Worm (Caenorhabditis elegans): Measurements from ENCODE around the gene Y39H10B.3.

The Y39H10B.3 gene

DNA sequence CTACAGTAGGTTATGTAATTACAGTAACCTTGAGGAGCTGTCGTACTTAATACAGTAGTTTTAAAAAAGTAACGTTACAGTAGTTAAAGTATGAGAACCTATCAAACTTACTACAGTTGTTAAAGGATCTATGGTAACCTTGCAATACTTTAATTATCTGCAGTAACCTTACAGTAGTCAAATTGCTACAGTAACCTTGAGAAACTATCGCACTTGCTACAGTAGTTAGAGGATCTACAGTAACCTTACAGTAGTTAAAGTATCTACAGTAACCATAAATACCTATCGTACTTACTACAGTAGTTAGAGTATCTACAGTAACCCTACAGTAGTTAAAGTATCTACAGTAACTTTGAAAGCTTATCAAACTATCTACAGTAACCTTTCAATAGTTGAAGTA, 40.9 kb downstream of the Y39H10B.3 start:
- no peak for TF ChIP-seq scrt-1 (GFP tag; IDR thresholded peaks at IDR 0.05)
- no peak for TF ChIP-seq hmbx-1 (tag; optimal IDR thresholded peaks at IDR 0.05)
- TF ChIP-seq tbx-11 (GFP tag; IDR thresholded peaks at IDR 0.05), result no peak
- no peak for TF ChIP-seq hmg-4 (GFP tag; optimal IDR thresholded peaks at IDR 0.05)
- TF ChIP-seq ets-7 (tag; optimal IDR thresholded peaks at IDR 0.05), result no peak
- no peak for TF ChIP-seq flt-1 (GFP tag; IDR thresholded peaks at IDR 0.05)
- TF ChIP-seq aly-1 (tag; optimal IDR thresholded peaks at IDR 0.05), result no peak
- no peak for TF ChIP-seq ceh-36 (tag; optimal IDR thresholded peaks at IDR 0.05)
- TF ChIP-seq tbx-37 (GFP tag; conservative IDR thresholded peaks at IDR 0.05), result no peak
- TF ChIP-seq tra-4 (tag; optimal IDR thresholded peaks at IDR 0.05), result no peak

DNA sequence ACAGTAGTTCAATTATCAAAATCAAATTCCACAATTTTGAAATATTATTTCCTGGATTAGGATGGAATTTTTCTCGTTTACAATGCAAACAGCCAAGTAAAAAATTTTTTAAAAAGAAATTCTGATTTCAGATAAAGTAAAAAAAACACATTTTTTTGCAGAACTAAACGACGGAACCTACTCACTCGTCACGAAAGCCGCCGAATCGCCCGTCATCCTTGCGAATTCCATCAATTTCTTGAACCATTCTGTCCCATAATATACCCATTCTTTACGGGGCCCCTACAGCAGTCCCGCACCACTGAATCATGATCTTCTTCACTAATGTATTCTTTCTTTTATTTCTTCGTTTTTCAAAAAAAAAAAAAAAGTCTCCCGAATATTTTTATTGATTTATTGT, 41.6 kb downstream of the Y39H10B.3 start:
- TF ChIP-seq scrt-1 (GFP tag; IDR thresholded peaks at IDR 0.05) (no peak), sea-1 (GFP tag; conservative IDR thresholded peaks at IDR 0.05) (no peak), tra-4 (tag; optimal IDR thresholded peaks at IDR 0.05) (no peak), ama-1 (optimal IDR thresholded peaks at IDR 0.05) (no peak), ceh-36 (tag; optimal IDR thresholded peaks at IDR 0.05) (no peak), ceh-13 (GFP tag; optimal IDR thresholded peaks at IDR 0.05) (no peak), flt-1 (GFP tag; IDR thresholded peaks at IDR 0.05) (no peak), aly-1 (tag; optimal IDR thresholded peaks at IDR 0.05) (no peak), tbx-11 (GFP tag; IDR thresholded peaks at IDR 0.05) (no peak), hnd-1 (tag; optimal IDR thresholded peaks at IDR 0.05) (no peak), ets-7 (tag; optimal IDR thresholded peaks at IDR 0.05) (no peak)

DNA sequence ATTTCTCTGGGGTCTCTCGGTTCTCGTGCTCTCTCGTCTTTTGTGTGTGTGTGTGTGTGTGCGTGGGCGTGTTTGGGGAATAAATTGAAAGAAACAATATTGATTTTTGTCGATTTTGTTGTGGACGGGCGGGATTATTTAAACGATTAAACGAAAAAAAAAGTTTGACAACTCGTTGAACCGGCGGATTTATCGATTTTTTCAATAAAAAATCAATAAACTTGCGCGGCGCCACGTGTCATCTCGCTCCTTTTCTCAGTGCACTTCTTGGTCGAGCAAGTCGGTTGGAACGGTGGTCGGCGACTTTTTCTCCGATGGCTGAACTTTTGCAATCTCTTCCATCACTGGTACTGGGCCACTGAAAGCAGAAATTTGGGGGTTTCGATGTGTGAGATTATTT, 42.4 kb downstream of the Y39H10B.3 start:
- TF ChIP-seq hmg-4 (GFP tag; optimal IDR thresholded peaks at IDR 0.05) (no peak), ceh-36 (tag; optimal IDR thresholded peaks at IDR 0.05) (peak; percentile 14)

- no peak for TF ChIP-seq ama-1 (optimal IDR thresholded peaks at IDR 0.05)
- no peak for TF ChIP-seq ceh-13 (GFP tag; optimal IDR thresholded peaks at IDR 0.05)
- TF ChIP-seq tra-4 (tag; optimal IDR thresholded peaks at IDR 0.05), result no peak
- TF ChIP-seq scrt-1 (GFP tag; IDR thresholded peaks at IDR 0.05), result no peak
- no peak for TF ChIP-seq flt-1 (GFP tag; IDR thresholded peaks at IDR 0.05)
- TF ChIP-seq ets-7 (tag; optimal IDR thresholded peaks at IDR 0.05), result no peak
- TF ChIP-seq B0310.2 (tag; optimal IDR thresholded peaks at IDR 0.05), result no peak
- no peak for TF ChIP-seq F13C5.2 (tag; optimal IDR thresholded peaks at IDR 0.05)
- TF ChIP-seq tbx-37 (GFP tag; conservative IDR thresholded peaks at IDR 0.05), result no peak
- TF ChIP-seq aly-1 (tag; optimal IDR thresholded peaks at IDR 0.05), result no peak
Observed at ce11 chrV:3714750-3715149, 44.2 kb downstream of the Y39H10B.3 start.

DNA sequence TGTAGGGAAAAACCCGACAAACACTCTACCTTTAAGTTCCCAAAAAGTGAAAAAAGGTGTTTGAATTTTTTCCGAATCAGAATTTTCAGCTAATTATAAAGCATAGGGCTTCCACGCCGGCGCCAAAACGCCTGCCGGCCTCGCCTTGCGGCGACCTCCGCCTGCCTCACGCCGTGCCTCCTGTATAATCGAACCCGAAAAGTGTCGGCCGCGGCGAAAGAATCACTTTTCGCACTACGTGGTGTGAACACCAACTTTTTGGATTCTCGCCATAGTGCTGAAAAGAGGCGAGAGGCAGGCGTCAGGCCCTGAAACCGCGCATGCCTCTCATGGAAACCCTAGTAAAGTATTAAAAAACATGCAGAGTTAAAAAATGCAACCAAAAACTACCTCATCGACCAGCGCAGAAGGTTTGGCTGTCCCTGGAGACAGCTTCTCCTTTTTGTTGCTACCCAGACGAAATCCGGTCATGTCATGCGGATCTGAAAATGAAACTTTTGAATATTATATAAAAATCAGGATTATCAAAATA, 45.0 kb downstream of the Y39H10B.3 start, which contains the start of gene nrsn-1:
Gene nrsn-1 (minus strand): TSS at position 482 of the 532 bp plus-strand sequence.
- TF ChIP-seq sea-1 (GFP tag; conservative IDR thresholded peaks at IDR 0.05) (no peak), hmbx-1 (tag; optimal IDR thresholded peaks at IDR 0.05) (no peak), flt-1 (GFP tag; IDR thresholded peaks at IDR 0.05) (no peak), ceh-13 (GFP tag; optimal IDR thresholded peaks at IDR 0.05) (no peak), aly-1 (tag; optimal IDR thresholded peaks at IDR 0.05) (no peak), ceh-36 (tag; optimal IDR thresholded peaks at IDR 0.05) (no peak), ama-1 (optimal IDR thresholded peaks at IDR 0.05) (no peak), ets-7 (tag; optimal IDR thresholded peaks at IDR 0.05) (no peak), pes-1 (GFP tag; IDR thresholded peaks at IDR 0.05) (no peak), hnd-1 (tag; optimal IDR thresholded peaks at IDR 0.05) (no peak), F13C5.2 (tag; optimal IDR thresholded peaks at IDR 0.05) (no peak), tbx-11 (GFP tag; IDR thresholded peaks at IDR 0.05) (no peak), tra-4 (tag; optimal IDR thresholded peaks at IDR 0.05) (no peak), hmg-4 (GFP tag; optimal IDR thresholded peaks at IDR 0.05) (no peak), scrt-1 (GFP tag; IDR thresholded peaks at IDR 0.05) (no peak), B0310.2 (tag; optimal IDR thresholded peaks at IDR 0.05) (no peak)

- TF ChIP-seq ets-7 (tag; optimal IDR thresholded peaks at IDR 0.05), result no peak
- no peak for TF ChIP-seq ceh-13 (GFP tag; optimal IDR thresholded peaks at IDR 0.05)
- no peak for TF ChIP-seq ama-1 (optimal IDR thresholded peaks at IDR 0.05)
- no peak for TF ChIP-seq flt-1 (GFP tag; IDR thresholded peaks at IDR 0.05)
- TF ChIP-seq scrt-1 (GFP tag; IDR thresholded peaks at IDR 0.05), result no peak
- no peak for TF ChIP-seq tbx-11 (GFP tag; IDR thresholded peaks at IDR 0.05)
- TF ChIP-seq sea-1 (GFP tag; conservative IDR thresholded peaks at IDR 0.05), result no peak
- TF ChIP-seq tra-4 (tag; optimal IDR thresholded peaks at IDR 0.05), result no peak
- TF ChIP-seq tbx-37 (GFP tag; conservative IDR thresholded peaks at IDR 0.05), result no peak
- no peak for TF ChIP-seq B0310.2 (tag; optimal IDR thresholded peaks at IDR 0.05)
- no peak for TF ChIP-seq F13C5.2 (tag; optimal IDR thresholded peaks at IDR 0.05)
- TF ChIP-seq hmbx-1 (tag; optimal IDR thresholded peaks at IDR 0.05), result no peak
- no peak for TF ChIP-seq hmg-4 (GFP tag; optimal IDR thresholded peaks at IDR 0.05)
- no peak for TF ChIP-seq hnd-1 (tag; optimal IDR thresholded peaks at IDR 0.05)
- no peak for TF ChIP-seq pes-1 (GFP tag; IDR thresholded peaks at IDR 0.05)
- TF ChIP-seq ceh-36 (tag; optimal IDR thresholded peaks at IDR 0.05), result no peak
- no peak for TF ChIP-seq aly-1 (tag; optimal IDR thresholded peaks at IDR 0.05)
Observed at ce11 chrV:3716279-3716887, 45.8 kb downstream of the Y39H10B.3 start.

DNA sequence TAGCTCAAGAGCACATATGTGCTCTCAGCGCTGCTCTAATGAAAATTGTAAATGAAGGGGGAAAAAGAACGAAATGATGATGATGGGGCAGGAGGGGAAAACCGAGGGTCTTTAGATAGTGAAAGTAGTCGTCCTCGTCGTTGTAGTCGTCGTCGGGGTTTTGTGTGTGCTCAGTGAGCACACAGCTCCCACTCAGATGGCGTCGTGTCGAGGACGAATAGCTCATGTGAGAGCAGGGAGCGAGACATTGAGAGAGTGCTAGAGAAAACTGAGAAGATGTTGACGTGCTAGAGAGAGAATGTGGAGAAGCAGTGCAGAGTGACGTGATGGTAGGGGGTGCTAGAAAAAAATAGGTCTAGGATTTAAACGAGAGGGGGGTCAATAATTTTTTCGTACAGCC, 47.2 kb downstream of the Y39H10B.3 start:
- TF ChIP-seq B0310.2 (tag; optimal IDR thresholded peaks at IDR 0.05) (no peak), pes-1 (GFP tag; IDR thresholded peaks at IDR 0.05) (no peak), tra-4 (tag; optimal IDR thresholded peaks at IDR 0.05) (no peak), ceh-36 (tag; optimal IDR thresholded peaks at IDR 0.05) (no peak), ets-7 (tag; optimal IDR thresholded peaks at IDR 0.05) (no peak), scrt-1 (GFP tag; IDR thresholded peaks at IDR 0.05) (no peak)

- TF ChIP-seq hmg-4 (GFP tag; optimal IDR thresholded peaks at IDR 0.05), result no peak
- TF ChIP-seq scrt-1 (GFP tag; IDR thresholded peaks at IDR 0.05), result no peak
- TF ChIP-seq aly-1 (tag; optimal IDR thresholded peaks at IDR 0.05), result no peak
- TF ChIP-seq ets-7 (tag; optimal IDR thresholded peaks at IDR 0.05), result no peak
- TF ChIP-seq ama-1 (optimal IDR thresholded peaks at IDR 0.05), result no peak
- no peak for TF ChIP-seq tbx-37 (GFP tag; conservative IDR thresholded peaks at IDR 0.05)
- TF ChIP-seq ceh-13 (GFP tag; optimal IDR thresholded peaks at IDR 0.05), result no peak
- no peak for TF ChIP-seq hnd-1 (tag; optimal IDR thresholded peaks at IDR 0.05)
- no peak for TF ChIP-seq hmbx-1 (tag; optimal IDR thresholded peaks at IDR 0.05)
- no peak for TF ChIP-seq sea-1 (GFP tag; conservative IDR thresholded peaks at IDR 0.05)
- TF ChIP-seq tbx-11 (GFP tag; IDR thresholded peaks at IDR 0.05), result no peak
Observed at ce11 chrV:3718507-3718906, 47.9 kb downstream of the Y39H10B.3 start.
